Worm (Caenorhabditis elegans): Measurements from ENCODE around the gene sinh-1.

ce11 chrII:12261147-12261821 is 33.2 kb downstream of the sinh-1 start:
- TF ChIP-seq elt-3 (tag; optimal IDR thresholded peaks at IDR 0.05) (no peak), pha-4 (tag; optimal IDR thresholded peaks at IDR 0.05) (no peak), unc-62 (GFP tag; optimal IDR thresholded peaks at IDR 0.05) (no peak), hlh-1 (tag; optimal IDR thresholded peaks at IDR 0.05) (no peak), nhr-237 (tag; optimal IDR thresholded peaks at IDR 0.05) (no peak), mab-5 (tag; optimal IDR thresholded peaks at IDR 0.05) (no peak), zip-8 (tag; optimal IDR thresholded peaks at IDR 0.05) (no peak)
